Fruit fly (Drosophila melanogaster) whole organism, adult: ENCODE measurements around the gene CG11403.

ENCODE experiments used
- CG14711 ChIP-seq: fragments of 200-800 bp; sonication (Bioruptor generic); optimal IDR thresholded peaks from 2 replicates; lab custom pipeline; 2018; ENCODE audit warnings: missing biosample characterization, mild to moderate bottlenecking, missing genetic modification characterization, moderate library complexity
- CG1620 ChIP-seq: fragments of 200-800 bp; sonication (Bioruptor generic); optimal IDR thresholded peaks from 2 replicates; lab custom pipeline; 2016; ENCODE audit warnings: missing biosample characterization, missing genetic modification characterization
- CG33017 ChIP-seq: fragments of 200-800 bp; sonication (Bioruptor generic); optimal IDR thresholded peaks from 2 replicates; lab custom pipeline; 2018; ENCODE audit warnings: missing biosample characterization, mild to moderate bottlenecking, missing genetic modification characterization, moderate library complexity
- CG5204 ChIP-seq: fragments of 200-800 bp; sonication (Bioruptor generic); optimal IDR thresholded peaks from 2 replicates; lab custom pipeline; 2016; ENCODE audit warnings: missing biosample characterization, missing genetic modification characterization
- CG7045 ChIP-seq: fragments of 200-800 bp; sonication (Bioruptor generic); optimal IDR thresholded peaks from 2 replicates; lab custom pipeline; 2017; ENCODE audit warnings: missing biosample characterization, mild to moderate bottlenecking, missing genetic modification characterization
- CG7101 ChIP-seq: fragments of 200-800 bp; sonication (Bioruptor generic); optimal IDR thresholded peaks from 2 replicates; lab custom pipeline; 2018; ENCODE audit warnings: missing biosample characterization, mild to moderate bottlenecking, missing genetic modification characterization, moderate library complexity
- Clk ChIP-seq: fragments of 200-800 bp; sonication (Bioruptor generic); optimal IDR thresholded peaks from 2 replicates; lab custom pipeline; 2017; ENCODE audit warnings: missing biosample characterization, missing genetic modification characterization
- Hr96 ChIP-seq: fragments of 200-800 bp; sonication (Bioruptor generic); optimal IDR thresholded peaks from 2 replicates; lab custom pipeline; 2016; ENCODE audit warnings: missing biosample characterization, missing genetic modification characterization
- cnc ChIP-seq, 2 experiments: fragments of >200 bp; optimal IDR thresholded peaks; 2 replicates each; lab custom pipeline; 2017
- kay ChIP-seq: fragments of 200-800 bp; sonication (Bioruptor generic); peaks from one replicate; lab custom pipeline; 2016; ENCODE audit warnings: missing biosample characterization, missing genetic modification characterization, borderline replicate concordance
- ovo ChIP-seq: fragments of 200-800 bp; sonication (Bioruptor generic); optimal IDR thresholded peaks from 2 replicates; lab custom pipeline; 2016; ENCODE audit warnings: missing biosample characterization, missing genetic modification characterization
- tj ChIP-seq: fragments of 200-800 bp; sonication (Bioruptor generic); optimal IDR thresholded peaks from 3 replicates; lab custom pipeline; 2017; ENCODE audit warnings: missing biosample characterization, mild to moderate bottlenecking, missing genetic modification characterization, moderate library complexity
- toe ChIP-seq: fragments of 200-800 bp; sonication (Bioruptor generic); optimal IDR thresholded peaks from 2 replicates; lab custom pipeline; 2016; ENCODE audit warnings: missing biosample characterization, missing genetic modification characterization

dm6 chrX:1197862-1198261, 41.8 kb downstream of the CG11403 start:
- TF ChIP-seq CG1620 (GFP tag; lab: Kevin White, UChicago) (no peak), tj (GFP tag; lab: Kevin White, UChicago) (no peak), CG5204 (GFP tag; lab: Kevin White, UChicago) (no peak), ovo (GFP tag; lab: Kevin White, UChicago) (no peak), cnc (optimal IDR thresholded peaks at IDR 0.05; lab: Kevin White, UChicago) (no peak), CG7101 (tag; lab: Kevin White, UChicago) (no peak), toe (GFP tag; lab: Kevin White, UChicago) (no peak), Clk (GFP tag; lab: Kevin White, UChicago) (no peak), CG7045 (GFP tag; lab: Kevin White, UChicago) (no peak), kay (GFP tag; lab: Kevin White, UChicago) (no peak), CG33017 (no peak), Hr96 (GFP tag; lab: Kevin White, UChicago) (no peak), CG14711 (tag; lab: Kevin White, UChicago) (no peak)
